Fruit fly (Drosophila melanogaster) whole organism, wandering third instar larva: ENCODE results near the gene fy.

Source experiments
- Abd-B ChIP-seq: fragments of >200 bp; optimal IDR thresholded peaks from 2 replicates; lab custom pipeline; 2017; ENCODE audit warnings: missing biosample characterization, missing genetic modification characterization
- CG32264 ChIP-seq: fragments of 200-800 bp; sonication (Bioruptor generic); optimal IDR thresholded peaks from 2 replicates; lab custom pipeline; 2016; ENCODE audit warnings: missing biosample characterization, missing genetic modification characterization
- CG9705 ChIP-seq: fragments of 200-800 bp; sonication (Bioruptor generic); optimal IDR thresholded peaks from 2 replicates; lab custom pipeline; 2018; ENCODE audit warnings: missing biosample characterization, mild to moderate bottlenecking, missing genetic modification characterization
- CrebA ChIP-seq: fragments of 200-800 bp; sonication (Bioruptor generic); optimal IDR thresholded peaks from 2 replicates; lab custom pipeline; 2016; ENCODE audit warnings: missing biosample characterization, mild to moderate bottlenecking, missing genetic modification characterization, borderline replicate concordance
- Dfd ChIP-seq: fragments of >200 bp; optimal IDR thresholded peaks from 2 replicates; lab custom pipeline; 2017; ENCODE audit warnings: missing biosample characterization, missing genetic modification characterization
- Dif ChIP-seq: fragments of 200-275, 200-300 bp; sonication (Bioruptor generic); optimal IDR thresholded peaks from 2 replicates; lab custom pipeline; 2018; ENCODE audit warnings: missing biosample characterization, missing genetic modification characterization; ENCODE audit not compliant: partially characterized antibody
- GATAd ChIP-seq: sonication (Bioruptor generic); optimal IDR thresholded peaks from 2 replicates; lab custom pipeline; 2016; ENCODE audit warnings: missing biosample characterization, missing genetic modification characterization
- HLH106 ChIP-seq: fragments of 200-800 bp; optimal IDR thresholded peaks from 3 replicates; lab custom pipeline; 2019; ENCODE audit warnings: missing biosample characterization, mild to moderate bottlenecking, missing genetic modification characterization, moderate library complexity
- Hnf4 ChIP-seq: fragments of 200-800 bp; sonication (Bioruptor generic); optimal IDR thresholded peaks from 2 replicates; lab custom pipeline; 2016; ENCODE audit warnings: missing biosample characterization, mild to moderate bottlenecking, missing genetic modification characterization
- Hr78 ChIP-seq: fragments of >200 bp; optimal IDR thresholded peaks from 2 replicates; lab custom pipeline; 2017; ENCODE audit warnings: missing biosample characterization, missing genetic modification characterization
- Hr83 ChIP-seq: fragments of 200-300 bp; sonication (Bioruptor generic); optimal IDR thresholded peaks from 2 replicates; lab custom pipeline; 2016; ENCODE audit warnings: missing biosample characterization, mild to moderate bottlenecking, missing genetic modification characterization, moderate library complexity; ENCODE audit not compliant: poor library complexity, severe bottlenecking
- Jra ChIP-seq: sonication (Bioruptor generic); optimal IDR thresholded peaks from 2 replicates; lab custom pipeline; 2016; ENCODE audit warnings: missing biosample characterization, missing genetic modification characterization
- Mio ChIP-seq: sonication (Bioruptor generic); optimal IDR thresholded peaks from 2 replicates; lab custom pipeline; 2016; ENCODE audit warnings: missing biosample characterization, missing genetic modification characterization
- Myc ChIP-seq: fragments of >200 bp; optimal IDR thresholded peaks from 2 replicates; lab custom pipeline; 2017
- N ChIP-seq: fragments of >200 bp; optimal IDR thresholded peaks from 2 replicates; lab custom pipeline; 2018; ENCODE audit warnings: missing biosample characterization, missing external identifiers, missing genetic modification characterization
- OdsH ChIP-seq: fragments of 200-800 bp; sonication (Bioruptor generic); optimal IDR thresholded peaks from 2 replicates; lab custom pipeline; 2016; ENCODE audit warnings: missing biosample characterization, mild to moderate bottlenecking, missing genetic modification characterization
- Rel ChIP-seq, 2 experiments: fragments of 200-800 bp; sonication (Bioruptor generic) in 1 of 2; optimal IDR thresholded peaks; 2 replicates in 1 of 2; 3 replicates in 1 of 2; lab custom pipeline; 2016 to 2019; ENCODE audit warnings: mild to moderate bottlenecking in 2 of 2, missing biosample characterization in 2 of 2, missing genetic modification characterization in 2 of 2, moderate library complexity in 1 of 2
- Sp1 ChIP-seq: fragments of 200-800 bp; sonication (Bioruptor generic); optimal IDR thresholded peaks from 3 replicates; lab custom pipeline; 2019; ENCODE audit warnings: missing biosample characterization, mild to moderate bottlenecking, missing genetic modification characterization, moderate library complexity
- Vsx2 ChIP-seq: fragments of 200-300, 225-300 bp; sonication (Bioruptor generic); optimal IDR thresholded peaks from 2 replicates; lab custom pipeline; 2018; ENCODE audit warnings: missing biosample characterization, missing genetic modification characterization; ENCODE audit not compliant: partially characterized antibody
- br ChIP-seq: fragments of 200-800 bp; sonication (Bioruptor generic); optimal IDR thresholded peaks from 2 replicates; lab custom pipeline; 2016; ENCODE audit warnings: missing biosample characterization, missing genetic modification characterization
- brk ChIP-seq: fragments of 200-800 bp; sonication (Bioruptor generic); optimal IDR thresholded peaks from 2 replicates; lab custom pipeline; 2016; ENCODE audit warnings: missing biosample characterization, mild to moderate bottlenecking, missing genetic modification characterization
- dl ChIP-seq, 2 experiments: fragments of 175-275, 200-275 bp in 1 of 2; fragments of 200-275 bp in 1 of 2; sonication (Bioruptor generic); optimal IDR thresholded peaks; lab custom pipeline; 2018; ENCODE audit warnings: mild to moderate bottlenecking in 2 of 2, missing biosample characterization in 2 of 2, missing genetic modification characterization in 2 of 2, moderate library complexity in 2 of 2; ENCODE audit not compliant: partially characterized antibody in 2 of 2, insufficient read depth in 1 of 2
- dmrt93B ChIP-seq: fragments of 200-800 bp; sonication (Bioruptor generic); optimal IDR thresholded peaks from 2 replicates; lab custom pipeline; 2018; ENCODE audit warnings: missing biosample characterization, mild to moderate bottlenecking, missing genetic modification characterization
- dsf ChIP-seq: sonication (Bioruptor generic); optimal IDR thresholded peaks from 2 replicates; lab custom pipeline; 2016; ENCODE audit warnings: missing biosample characterization, missing genetic modification characterization, borderline replicate concordance
- ey ChIP-seq: fragments of 200-800 bp; sonication (Bioruptor generic); optimal IDR thresholded peaks from 2 replicates; lab custom pipeline; 2016; ENCODE audit warnings: missing biosample characterization, missing genetic modification characterization
- foxo ChIP-seq, 2 experiments: fragments of 200-800 bp; sonication (Bioruptor generic); optimal IDR thresholded peaks; 2 replicates in 1 of 2; 3 replicates in 1 of 2; lab custom pipeline; 2016 to 2017; ENCODE audit warnings: missing biosample characterization in 2 of 2, missing genetic modification characterization in 2 of 2
- fru ChIP-seq: fragments of 200-800 bp; sonication (Bioruptor generic); optimal IDR thresholded peaks from 3 replicates; lab custom pipeline; 2016; ENCODE audit warnings: missing biosample characterization, mild to moderate bottlenecking, missing genetic modification characterization
- h ChIP-seq: fragments of 200-800 bp; sonication (Bioruptor generic); optimal IDR thresholded peaks from 3 replicates; lab custom pipeline; 2016; ENCODE audit warnings: missing biosample characterization, mild to moderate bottlenecking, missing genetic modification characterization
- jim ChIP-seq: fragments of 175-275, 200-325 bp; sonication (Bioruptor generic); optimal IDR thresholded peaks from 2 replicates; lab custom pipeline; 2016; ENCODE audit warnings: missing biosample characterization, mild to moderate bottlenecking, missing genetic modification characterization
- lola ChIP-seq: fragments of >200 bp; optimal IDR thresholded peaks from 2 replicates; lab custom pipeline; 2017; ENCODE audit warnings: missing biosample characterization, missing genetic modification characterization
- pan ChIP-seq: fragments of >200 bp; optimal IDR thresholded peaks from 2 replicates; lab custom pipeline; 2017
- psq ChIP-seq: fragments of 200-800 bp; sonication (Bioruptor generic); optimal IDR thresholded peaks from 3 replicates; lab custom pipeline; 2017; ENCODE audit warnings: missing biosample characterization, mild to moderate bottlenecking, missing genetic modification characterization, moderate library complexity
- rgr ChIP-seq: fragments of 200-800 bp; sonication (Bioruptor generic); optimal IDR thresholded peaks from 3 replicates; lab custom pipeline; 2016; ENCODE audit warnings: missing biosample characterization, mild to moderate bottlenecking, missing genetic modification characterization
- sage ChIP-seq: fragments of 200-800 bp; sonication (Bioruptor generic); optimal IDR thresholded peaks from 2 replicates; lab custom pipeline; 2016; ENCODE audit warnings: missing biosample characterization, mild to moderate bottlenecking, missing genetic modification characterization
- sv ChIP-seq: fragments of 200-800 bp; sonication (Bioruptor generic); optimal IDR thresholded peaks from 3 replicates; lab custom pipeline; 2016; ENCODE audit warnings: missing biosample characterization, missing genetic modification characterization
- tai ChIP-seq: sonication (Bioruptor generic); optimal IDR thresholded peaks from 2 replicates; lab custom pipeline; 2016; ENCODE audit warnings: missing biosample characterization, missing genetic modification characterization
- usp ChIP-seq: fragments of >200 bp; optimal IDR thresholded peaks from 2 replicates; lab custom pipeline; 2017; ENCODE audit warnings: missing biosample characterization, missing genetic modification characterization
- woc ChIP-seq: sonication (Bioruptor generic); optimal IDR thresholded peaks from 2 replicates; lab custom pipeline; 2016; ENCODE audit warnings: missing biosample characterization, mild to moderate bottlenecking, missing genetic modification characterization

fy gene

DNA sequence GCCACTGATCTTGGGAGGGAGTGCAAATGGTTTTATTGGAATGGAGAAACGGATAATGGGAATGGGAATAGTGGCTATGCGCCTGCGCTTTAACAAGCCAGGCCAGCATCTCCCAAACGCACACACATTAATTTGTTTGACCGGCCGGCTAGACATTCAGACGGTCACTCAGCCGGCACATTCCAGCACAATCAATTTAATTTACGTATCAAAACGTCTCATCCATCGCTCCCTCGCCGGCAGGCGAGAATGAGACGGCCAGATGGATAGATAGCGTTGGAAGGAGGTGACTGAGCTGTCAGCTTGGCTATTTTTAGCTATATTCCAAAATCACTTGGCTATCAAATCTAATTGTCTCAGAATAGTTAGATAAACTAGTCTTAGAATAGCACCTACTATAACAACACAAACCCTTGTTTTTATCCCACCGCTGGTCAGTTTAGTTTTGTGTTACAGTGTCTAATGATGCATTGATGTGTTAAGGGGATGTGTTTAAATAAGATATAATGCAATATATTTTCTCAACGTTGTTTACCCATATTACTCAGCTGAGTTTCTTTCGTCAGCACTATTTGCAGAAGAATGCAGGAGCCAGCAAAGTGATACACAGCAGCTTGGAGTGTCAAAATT is 20.5 kb upstream of the fy start:
- TF ChIP-seq woc (no peak), brk (GFP tag; lab: Kevin White, UChicago) (no peak), Dfd (GFP tag; lab: Kevin White, UChicago) (no peak), GATAd (GFP tag; lab: Kevin White, UChicago) (no peak), fru (GFP tag; lab: Kevin White, UChicago) (peak; percentile 49), Hr83 (peak; percentile 31), psq (GFP tag; lab: Kevin White, UChicago) (peak; percentile 32), OdsH (GFP tag; lab: Kevin White, UChicago) (peak; percentile 43), CG32264 (GFP tag; lab: Kevin White, UChicago) (no peak), Jra (GFP tag; lab: Kevin White, UChicago) (no peak), usp (GFP tag; lab: Kevin White, UChicago) (no peak), sv (no peak), CG9705 (no peak), dmrt93B (GFP tag; lab: Kevin White, UChicago) (no peak), ey (GFP tag; lab: Kevin White, UChicago) (no peak), Sp1 (GFP tag; lab: Kevin White, UChicago) (no peak), tai (GFP tag; lab: Kevin White, UChicago) (peak; percentile 33), N (GFP tag; lab: Kevin White, UChicago) (no peak), Myc (lab: Kevin White, UChicago) (peak; percentile 59), Mio (GFP tag; lab: Kevin White, UChicago) (no peak), sage (GFP tag; lab: Kevin White, UChicago) (peak; percentile 9), Rel (GFP tag; optimal IDR thresholded peaks at IDR 0.05; lab: Kevin White, UChicago) (no peak), Rel (tag; optimal IDR thresholded peaks at IDR 0.05; lab: Kevin White, UChicago) (no peak), rgr (GFP tag; lab: Kevin White, UChicago) (peak; percentile 23), h (GFP tag; lab: Kevin White, UChicago) (peak; percentile 68), lola (GFP tag; lab: Kevin White, UChicago) (no peak), jim (GFP tag; lab: Kevin White, UChicago) (no peak), foxo (GFP tag; optimal IDR thresholded peaks at IDR 0.05; lab: Kevin White, UChicago) (no peak), Dif (GFP tag; lab: Kevin White, UChicago) (no peak), Hr78 (no peak), pan (lab: Kevin White, UChicago) (no peak), Abd-B (GFP tag; lab: Kevin White, UChicago) (no peak), dl (GFP tag; optimal IDR thresholded peaks at IDR 0.05; lab: Kevin White, UChicago; ENCODE audit: insufficient read depth in 1 of 2, partially characterized antibody in 2 of 2) (no peak), HLH106 (no peak), CrebA (GFP tag; lab: Kevin White, UChicago) (no peak), Hnf4 (GFP tag; lab: Kevin White, UChicago) (peak; percentile 59), Vsx2 (no peak), dsf (GFP tag; lab: Kevin White, UChicago) (no peak), br (GFP tag; lab: Kevin White, UChicago) (peak; percentile 26)
- TF ChIP-seq, all 38 proteins: peak for 11

DNA sequence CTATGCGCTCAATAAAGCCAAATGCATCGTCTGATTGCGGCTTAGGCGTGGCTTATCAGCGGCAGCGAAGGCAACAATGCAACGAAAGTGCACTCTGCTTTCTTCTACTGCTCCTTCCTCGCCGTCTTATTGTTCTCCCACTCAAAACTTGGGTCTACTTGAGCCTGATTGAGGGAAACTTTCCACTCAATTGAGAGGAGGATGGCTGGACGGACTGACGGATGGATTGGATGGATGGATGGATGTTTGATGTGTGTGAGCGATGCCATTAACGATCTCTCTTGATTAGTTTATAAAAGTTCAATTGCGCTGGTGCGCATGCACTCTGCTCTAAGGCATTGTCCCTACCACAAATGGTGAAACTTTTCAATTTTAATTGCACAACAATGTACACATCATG is 20.0 kb upstream of the fy start:
- TF ChIP-seq Rel (GFP tag; optimal IDR thresholded peaks at IDR 0.05; lab: Kevin White, UChicago), result no peak
- TF ChIP-seq Rel (tag; optimal IDR thresholded peaks at IDR 0.05; lab: Kevin White, UChicago), result no peak
- no peak for TF ChIP-seq ey (GFP tag; lab: Kevin White, UChicago)
- TF ChIP-seq GATAd (GFP tag; lab: Kevin White, UChicago), result no peak
- no peak for TF ChIP-seq dmrt93B (GFP tag; lab: Kevin White, UChicago)
- no peak for TF ChIP-seq sv
- no peak for TF ChIP-seq woc
- TF ChIP-seq br (GFP tag; lab: Kevin White, UChicago), result no peak
- no peak for TF ChIP-seq Sp1 (GFP tag; lab: Kevin White, UChicago)
- no peak for TF ChIP-seq dsf (GFP tag; lab: Kevin White, UChicago)
- TF ChIP-seq CG9705, result no peak
- no peak for TF ChIP-seq psq (GFP tag; lab: Kevin White, UChicago)
- TF ChIP-seq lola (GFP tag; lab: Kevin White, UChicago), result no peak
- TF ChIP-seq Abd-B (GFP tag; lab: Kevin White, UChicago), result no peak
- no peak for TF ChIP-seq jim (GFP tag; lab: Kevin White, UChicago)
- TF ChIP-seq Vsx2, result no peak
- no peak for TF ChIP-seq brk (GFP tag; lab: Kevin White, UChicago)
- TF ChIP-seq OdsH (GFP tag; lab: Kevin White, UChicago), result no peak
- TF ChIP-seq, all 38 proteins: peak for 0
